Worm (Caenorhabditis elegans) whole organism, young adult: ENCODE data around the gene cyp-14A4.

ENCODE experiments used
- D2030.7 ChIP-seq: fragments of 200-800 bp; sonication (Bioruptor generic); IDR thresholded peaks from 2 replicates; pipeline ENCODE4 v1.3.6; 2022; ENCODE audit warnings: missing genetic modification reagents, missing genetic modification characterization, missing compliant biosample characterization
- F57C9.4 ChIP-seq: sonication (generic microtip); optimal IDR thresholded peaks from 2 replicates; lab custom pipeline; 2017; ENCODE audit warnings: mild to moderate bottlenecking, missing genetic modification characterization, missing compliant biosample characterization
- lin-26 ChIP-seq: fragments of 200-800 bp; sonication (Bioruptor generic); IDR thresholded peaks from 2 replicates; pipeline ENCODE4 v1.3.6; 2022; ENCODE audit warnings: missing genetic modification reagents, missing genetic modification characterization, missing compliant biosample characterization
- lin-35 ChIP-seq, 3 experiments: fragments of 150-350 bp in 2 of 3; sonication (generic microtip) in 1 of 3; optimal IDR thresholded peaks; 2 replicates each; lab custom pipeline; 2014 to 2018; ENCODE audit warnings: missing biosample characterization in 3 of 3, missing genetic modification characterization in 3 of 3, missing genetic modification reagents in 3 of 3
- lin-54 ChIP-seq: fragments of 200-800 bp; sonication (Bioruptor generic); optimal IDR thresholded peaks from 2 replicates; lab custom pipeline; 2018; ENCODE audit warnings: mild to moderate bottlenecking, missing genetic modification characterization, missing compliant biosample characterization
- unc-62 ChIP-seq: fragments of 150-350 bp; optimal IDR thresholded peaks from 2 replicates; lab custom pipeline; 2014; ENCODE audit warnings: missing biosample characterization, missing genetic modification reagents, missing genetic modification characterization
- ztf-28 ChIP-seq: fragments of 200-800 bp; sonication (Bioruptor generic); IDR thresholded peaks from 2 replicates; pipeline ENCODE4 v1.3.6; 2022; ENCODE audit warnings: missing genetic modification reagents, missing genetic modification characterization, missing compliant biosample characterization
- ztf-3 ChIP-seq: fragments of 200-800 bp; sonication (Bioruptor generic); optimal IDR thresholded peaks from 2 replicates; lab custom pipeline; 2018; ENCODE audit warnings: mild to moderate bottlenecking, missing genetic modification characterization, missing compliant biosample characterization

DNA sequence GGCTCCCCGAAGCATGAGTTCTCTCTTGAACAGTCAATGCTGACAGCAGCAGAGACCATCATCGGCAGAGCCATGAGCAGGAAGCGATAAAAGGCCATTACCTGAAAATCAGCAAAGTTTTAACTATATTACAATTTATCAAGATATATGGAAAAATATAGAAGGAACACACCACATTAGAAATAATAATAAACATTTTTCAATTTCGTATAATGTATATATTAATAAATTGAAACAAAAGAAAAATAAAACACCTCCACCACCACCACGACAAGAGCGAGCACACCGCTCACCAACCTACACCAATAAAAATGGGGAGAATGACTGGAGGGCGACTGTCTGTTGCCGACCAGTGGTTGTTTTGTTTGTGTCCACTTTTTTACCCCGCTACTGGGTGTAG lies 2.5 kb upstream of the cyp-14A4 start, which contains the start of gene R04D3.2:
- TF ChIP-seq lin-35 (GFP tag; optimal IDR thresholded peaks at IDR 0.05; lab: Kevin White, UChicago), result no peak
- no peak for TF ChIP-seq D2030.7 (GFP tag; lab: Robert Waterston, UW)
- TF ChIP-seq lin-26 (GFP tag; lab: Robert Waterston, UW), result no peak
- TF ChIP-seq F57C9.4, result no peak
- no peak for TF ChIP-seq ztf-28 (GFP tag; lab: Robert Waterston, UW)
- no peak for TF ChIP-seq lin-54 (GFP tag; lab: Kevin White, UChicago)
- TF ChIP-seq ztf-3 (GFP tag; lab: Kevin White, UChicago), result no peak
- no peak for TF ChIP-seq unc-62 (GFP tag; lab: Kevin White, UChicago)
